Fruit fly (Drosophila melanogaster) whole organism, prepupa: ENCODE measurements around the gene Nsun5.

Experiments
- Blimp-1 ChIP-seq: fragments of 200-800 bp; sonication (Bioruptor generic); optimal IDR thresholded peaks from 3 replicates; lab custom pipeline; 2017; ENCODE audit warnings: missing biosample characterization, missing genetic modification characterization, mild to moderate bottlenecking, moderate library complexity, missing genetic modification reagents
- CG10631 ChIP-seq: fragments of 200-800 bp; sonication (Bioruptor generic); optimal IDR thresholded peaks from 2 replicates; lab custom pipeline; 2016; ENCODE audit warnings: missing biosample characterization, missing genetic modification characterization
- CG10669 ChIP-seq: fragments of 200-800 bp; sonication (Bioruptor generic); optimal IDR thresholded peaks from 3 replicates; lab custom pipeline; 2018; ENCODE audit warnings: missing biosample characterization, mild to moderate bottlenecking, missing genetic modification characterization, moderate library complexity
- CG11294 ChIP-seq: fragments of 200-800 bp; sonication (Bioruptor generic); IDR thresholded peaks from 2 replicates; pipeline ENCODE4 v1.3.6; 2022; ENCODE audit warnings: missing biosample characterization, missing genetic modification characterization
- CG11762 ChIP-seq: fragments of 200-800 bp; sonication (Bioruptor generic); optimal IDR thresholded peaks from 3 replicates; lab custom pipeline; 2016; ENCODE audit warnings: missing biosample characterization, missing genetic modification characterization; ENCODE audit not compliant: insufficient read depth
- CG11902 ChIP-seq: fragments of 200-800 bp; sonication (Bioruptor generic); optimal IDR thresholded peaks from 3 replicates; lab custom pipeline; 2016; ENCODE audit warnings: missing biosample characterization, missing genetic modification characterization
- CG15336 ChIP-seq: fragments of 200-800 bp; sonication (Bioruptor generic); IDR thresholded peaks from 2 replicates; pipeline ENCODE4 v1.3.6; 2022; ENCODE audit warnings: missing biosample characterization, missing genetic modification characterization
- CG1621 ChIP-seq: fragments of 200-800 bp; sonication (Bioruptor generic); optimal IDR thresholded peaks from 3 replicates; lab custom pipeline; 2018; ENCODE audit warnings: missing biosample characterization, mild to moderate bottlenecking, missing genetic modification characterization
- CG16779 ChIP-seq: fragments of 200-800 bp; sonication (Bioruptor generic); optimal IDR thresholded peaks from 3 replicates; lab custom pipeline; 2017; ENCODE audit warnings: missing biosample characterization, mild to moderate bottlenecking, missing genetic modification characterization
- CG3032 ChIP-seq: fragments of 200-800 bp; optimal IDR thresholded peaks from 2 replicates; lab custom pipeline; 2019; ENCODE audit warnings: missing biosample characterization, mild to moderate bottlenecking, missing genetic modification characterization, moderate library complexity
- CG31627 ChIP-seq: fragments of 200-800 bp; sonication (Bioruptor generic); optimal IDR thresholded peaks from 3 replicates; lab custom pipeline; 2016; ENCODE audit warnings: missing biosample characterization, missing genetic modification characterization
- CG32006 ChIP-seq: fragments of 200-800 bp; sonication (Bioruptor generic); optimal IDR thresholded peaks from 3 replicates; lab custom pipeline; 2017; ENCODE audit warnings: missing biosample characterization, mild to moderate bottlenecking, missing genetic modification characterization
- CG34406 ChIP-seq: fragments of 200-800 bp; sonication (Bioruptor generic); optimal IDR thresholded peaks from 3 replicates; lab custom pipeline; 2016; ENCODE audit warnings: missing biosample characterization, missing genetic modification characterization
- CG6163 ChIP-seq: fragments of 200-800 bp; sonication (Bioruptor generic); IDR thresholded peaks from 3 replicates; pipeline ENCODE4 v1.3.6; 2022; ENCODE audit warnings: missing biosample characterization, missing genetic modification characterization
- CG6276 ChIP-seq: fragments of 200-800 bp; sonication (Bioruptor generic); optimal IDR thresholded peaks from 2 replicates; lab custom pipeline; 2017; ENCODE audit warnings: missing biosample characterization, mild to moderate bottlenecking, missing genetic modification characterization
- CG6792 ChIP-seq: fragments of 200-800 bp; sonication (Bioruptor generic); optimal IDR thresholded peaks from 3 replicates; lab custom pipeline; 2016; ENCODE audit warnings: missing biosample characterization, missing genetic modification characterization
- CG6808 ChIP-seq: fragments of 200-800 bp; sonication (Bioruptor generic); optimal IDR thresholded peaks from 3 replicates; lab custom pipeline; 2017; ENCODE audit warnings: missing biosample characterization, missing genetic modification characterization, mild to moderate bottlenecking, moderate library complexity, missing genetic modification reagents
- CG6854 ChIP-seq: fragments of 200-800 bp; sonication (Bioruptor generic); optimal IDR thresholded peaks from 2 replicates; lab custom pipeline; 2017; ENCODE audit warnings: missing biosample characterization, mild to moderate bottlenecking, missing genetic modification characterization
- CG7368 ChIP-seq: fragments of 200-800 bp; sonication (Bioruptor generic); optimal IDR thresholded peaks from 3 replicates; lab custom pipeline; 2016; ENCODE audit warnings: missing biosample characterization, missing genetic modification characterization
- CG8119 ChIP-seq: fragments of 200-800 bp; sonication (Bioruptor generic); IDR thresholded peaks from 3 replicates; pipeline ENCODE4 v1.3.6; 2022; ENCODE audit warnings: missing biosample characterization, missing genetic modification characterization
- CG8632 ChIP-seq: fragments of 200-800 bp; sonication (Bioruptor generic); optimal IDR thresholded peaks from 3 replicates; lab custom pipeline; 2016; ENCODE audit warnings: missing biosample characterization, missing genetic modification characterization
- CG9139 ChIP-seq: fragments of 200-800 bp; sonication (Bioruptor generic); optimal IDR thresholded peaks from 3 replicates; lab custom pipeline; 2017; ENCODE audit warnings: missing biosample characterization, mild to moderate bottlenecking, missing genetic modification characterization
- Eip75B ChIP-seq: fragments of 200-800 bp; sonication (Bioruptor generic); optimal IDR thresholded peaks from 3 replicates; lab custom pipeline; 2016; ENCODE audit warnings: missing biosample characterization, missing genetic modification characterization
- Eip78C ChIP-seq: fragments of 200-800 bp; sonication (Bioruptor generic); peaks from one replicate; lab custom pipeline; 2016; ENCODE audit warnings: missing biosample characterization, missing genetic modification characterization
- Eip93F ChIP-seq: fragments of 200-800 bp; sonication (Bioruptor generic); optimal IDR thresholded peaks from 2 replicates; lab custom pipeline; 2016; ENCODE audit warnings: missing biosample characterization, mild to moderate bottlenecking, missing genetic modification characterization
- Ets21C ChIP-seq: fragments of 200-800 bp; sonication (Bioruptor generic); optimal IDR thresholded peaks from 3 replicates; lab custom pipeline; 2016; ENCODE audit warnings: missing biosample characterization, missing genetic modification characterization
- Gug ChIP-seq: fragments of 200-800 bp; sonication (Bioruptor generic); IDR thresholded peaks from 2 replicates; pipeline ENCODE4 v1.3.6; 2022; ENCODE audit warnings: missing biosample characterization, missing genetic modification characterization
- Hr38 ChIP-seq: sonication (Bioruptor generic); optimal IDR thresholded peaks from 2 replicates; lab custom pipeline; 2016; ENCODE audit warnings: missing biosample characterization, missing genetic modification characterization
- Hr39 ChIP-seq: fragments of 200-800 bp; sonication (Bioruptor generic); optimal IDR thresholded peaks from 2 replicates; lab custom pipeline; 2016; ENCODE audit warnings: missing biosample characterization, missing genetic modification characterization
- Hr4 ChIP-seq: fragments of 200-800 bp; sonication (Bioruptor generic); optimal IDR thresholded peaks from 3 replicates; lab custom pipeline; 2016; ENCODE audit warnings: missing biosample characterization, missing genetic modification characterization
- Lpt ChIP-seq: fragments of 200-800 bp; sonication (Bioruptor generic); optimal IDR thresholded peaks from 3 replicates; lab custom pipeline; 2016; ENCODE audit warnings: missing biosample characterization, missing genetic modification characterization
- OdsH ChIP-seq: fragments of 200-800 bp; sonication (Bioruptor generic); optimal IDR thresholded peaks from 3 replicates; lab custom pipeline; 2016; ENCODE audit warnings: missing biosample characterization, missing genetic modification characterization
- Smox ChIP-seq: fragments of 200-800 bp; sonication (Bioruptor generic); optimal IDR thresholded peaks from 3 replicates; lab custom pipeline; 2016; ENCODE audit warnings: missing biosample characterization, missing genetic modification characterization
- Sox102F ChIP-seq: fragments of 200-800 bp; sonication (Bioruptor generic); optimal IDR thresholded peaks from 2 replicates; lab custom pipeline; 2016; ENCODE audit warnings: missing biosample characterization, mild to moderate bottlenecking, missing genetic modification characterization
- Sox15 ChIP-seq: fragments of 200-800 bp; sonication (Bioruptor generic); optimal IDR thresholded peaks from 3 replicates; lab custom pipeline; 2016; ENCODE audit warnings: missing biosample characterization, missing genetic modification characterization
- achi ChIP-seq: fragments of 200-800 bp; sonication (Bioruptor generic); optimal IDR thresholded peaks from 3 replicates; lab custom pipeline; 2016; ENCODE audit warnings: missing biosample characterization, missing genetic modification characterization
- acj6 ChIP-seq: fragments of 200-800 bp; sonication (Bioruptor generic); optimal IDR thresholded peaks from 3 replicates; lab custom pipeline; 2016; ENCODE audit warnings: missing biosample characterization, missing genetic modification characterization
- dac ChIP-seq: fragments of 200-800 bp; sonication (Bioruptor generic); optimal IDR thresholded peaks from 2 replicates; lab custom pipeline; 2017; ENCODE audit warnings: missing biosample characterization, mild to moderate bottlenecking, missing genetic modification characterization
- eg ChIP-seq: fragments of 200-800 bp; sonication (Bioruptor generic); IDR thresholded peaks from 3 replicates; pipeline ENCODE4 v1.3.6; 2022; ENCODE audit warnings: missing biosample characterization, missing genetic modification characterization
- esn ChIP-seq: fragments of 200-800 bp; sonication (Bioruptor generic); optimal IDR thresholded peaks from 2 replicates; lab custom pipeline; 2016; ENCODE audit warnings: missing biosample characterization, mild to moderate bottlenecking, missing genetic modification characterization, moderate library complexity
- fd59A ChIP-seq: fragments of 200-800 bp; sonication (Bioruptor generic); optimal IDR thresholded peaks from 2 replicates; lab custom pipeline; 2017; ENCODE audit warnings: missing biosample characterization, mild to moderate bottlenecking, missing genetic modification characterization, missing genetic modification reagents
- fkh ChIP-seq: fragments of 200-800 bp; sonication (Bioruptor generic); optimal IDR thresholded peaks from 3 replicates; lab custom pipeline; 2017; ENCODE audit warnings: missing biosample characterization, mild to moderate bottlenecking, missing genetic modification characterization, moderate library complexity
- lz ChIP-seq: fragments of 200-800 bp; sonication (Bioruptor generic); optimal IDR thresholded peaks from 3 replicates; lab custom pipeline; 2016; ENCODE audit warnings: missing biosample characterization, missing genetic modification characterization
- net ChIP-seq: fragments of 200-800 bp; sonication (Bioruptor generic); optimal IDR thresholded peaks from 3 replicates; lab custom pipeline; 2016; ENCODE audit warnings: missing biosample characterization, missing genetic modification characterization
- pdm3 ChIP-seq: fragments of 200-800 bp; sonication (Bioruptor generic); optimal IDR thresholded peaks from 3 replicates; lab custom pipeline; 2016; ENCODE audit warnings: missing biosample characterization, missing genetic modification characterization
- salr ChIP-seq, 2 experiments: fragments of 200-800 bp; sonication (Bioruptor generic); optimal IDR thresholded peaks; 3 replicates each; lab custom pipeline; 2016 to 2018; ENCODE audit warnings: missing biosample characterization in 2 of 2, missing genetic modification characterization in 2 of 2, mild to moderate bottlenecking in 1 of 2
- spab ChIP-seq: fragments of 200-800 bp; sonication (Bioruptor generic); optimal IDR thresholded peaks from 2 replicates; lab custom pipeline; 2017; ENCODE audit warnings: missing biosample characterization, mild to moderate bottlenecking, missing genetic modification characterization, missing genetic modification reagents
- svp ChIP-seq: fragments of 200-800 bp; sonication (Bioruptor generic); peaks from one replicate; lab custom pipeline; 2016; ENCODE audit warnings: missing biosample characterization, missing genetic modification characterization
- topi ChIP-seq: fragments of 200-800 bp; sonication (Bioruptor generic); optimal IDR thresholded peaks from 3 replicates; lab custom pipeline; 2016; ENCODE audit warnings: missing biosample characterization, missing genetic modification characterization

Nsun5 gene

DNA sequence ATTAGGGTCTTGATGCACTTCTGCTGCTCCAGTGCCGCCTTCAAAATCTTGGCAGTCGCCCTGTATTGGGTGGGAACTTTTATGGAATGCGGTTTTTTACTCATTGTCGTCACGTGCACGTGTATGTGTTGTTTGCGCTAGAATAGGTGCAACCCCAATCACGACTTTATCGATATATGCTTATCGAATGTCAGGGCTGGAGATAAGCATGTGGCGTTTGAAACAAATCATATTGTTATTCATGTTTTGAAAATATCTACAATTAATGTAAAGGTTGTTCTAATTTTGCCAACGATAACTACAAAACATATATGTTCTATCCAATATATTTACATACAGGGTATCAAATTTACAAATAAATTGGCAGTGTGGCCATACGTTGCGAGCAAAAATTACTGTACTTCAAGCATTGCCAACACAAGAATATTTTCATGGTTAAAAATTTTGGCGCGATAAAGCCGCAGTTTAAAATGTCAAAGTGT is at the start of gene Nsun5, which contains the start of gene CG42359 (continued):
- peak; percentile 65 for TF ChIP-seq Lpt (GFP tag; lab: Kevin White, UChicago)
- TF ChIP-seq CG31627 (GFP tag; lab: Kevin White, UChicago): peak; percentile 88
- no peak for TF ChIP-seq spab (GFP tag; lab: Kevin White, UChicago)
- peak; percentile 74 for TF ChIP-seq CG7368
- peak; percentile 86 for TF ChIP-seq lz (GFP tag; lab: Kevin White, UChicago)
- peak; percentile 71 for TF ChIP-seq CG11762 (GFP tag; lab: Kevin White, UChicago)
- TF ChIP-seq CG8632 (GFP tag; lab: Kevin White, UChicago): peak; percentile 61
- no peak for TF ChIP-seq CG6854 (GFP tag; lab: Kevin White, UChicago)

DNA sequence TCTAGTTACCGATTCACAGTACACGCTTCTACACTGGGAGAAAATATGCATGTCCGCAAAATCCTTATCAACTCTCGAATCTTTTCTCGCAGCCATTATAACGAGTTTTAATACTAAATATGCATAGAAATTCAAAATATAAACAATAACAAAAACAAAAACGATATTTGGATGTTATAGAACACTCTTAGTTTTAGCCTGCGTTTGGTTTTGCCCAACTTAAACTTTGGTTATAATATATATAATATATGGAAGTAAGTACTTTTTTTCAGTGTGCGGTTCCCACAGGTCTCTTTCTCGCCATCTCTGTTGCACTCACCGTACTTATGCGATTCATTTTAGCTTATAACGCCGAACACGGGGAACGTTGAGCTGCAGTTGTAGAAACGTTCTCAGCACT is 49.7 kb upstream of the Nsun5 start, which contains the start of gene cry:
cry (plus strand) TSS at position 377 of the 400 bp plus-strand sequence.
- TF ChIP-seq CG6792 (GFP tag; lab: Kevin White, UChicago) (peak; percentile 82), CG3032 (tag; lab: Kevin White, UChicago) (peak; percentile 90), esn (GFP tag; lab: Kevin White, UChicago) (peak; percentile 84), CG10669 (GFP tag; lab: Kevin White, UChicago) (peak; percentile 92), CG11902 (GFP tag; lab: Kevin White, UChicago) (peak; percentile 81), CG15336 (peak; percentile 87), net (GFP tag; lab: Kevin White, UChicago) (peak; percentile 86), CG10631 (GFP tag; lab: Kevin White, UChicago) (peak; percentile 90), fd59A (peak; percentile 93), spab (GFP tag; lab: Kevin White, UChicago) (peak; percentile 91), CG32006 (GFP tag; lab: Kevin White, UChicago) (peak; percentile 93), CG34406 (GFP tag; lab: Kevin White, UChicago) (peak; percentile 84), salr (GFP tag; optimal IDR thresholded peaks at IDR 0.05; lab: Kevin White, UChicago) (peak; percentile 84 to 89), fkh (GFP tag; lab: Kevin White, UChicago) (no peak), CG1621 (peak; percentile 86), Hr39 (GFP tag; lab: Kevin White, UChicago) (peak; percentile 72), svp (GFP tag; lab: Kevin White, UChicago) (no peak), CG31627 (GFP tag; lab: Kevin White, UChicago) (peak; percentile 75), CG11762 (GFP tag; lab: Kevin White, UChicago) (peak; percentile 88), CG8119 (GFP tag; lab: Robert Waterston, UW) (peak; percentile 90), Smox (GFP tag; lab: Kevin White, UChicago) (peak; percentile 74), dac (GFP tag; lab: Kevin White, UChicago) (peak; percentile 75), pdm3 (GFP tag; lab: Kevin White, UChicago) (peak; percentile 84), Eip75B (peak; percentile 89), CG8632 (GFP tag; lab: Kevin White, UChicago) (peak; percentile 84), Hr4 (GFP tag; lab: Kevin White, UChicago) (peak; percentile 85), CG9139 (GFP tag; lab: Kevin White, UChicago) (peak; percentile 85), Eip93F (GFP tag; lab: Kevin White, UChicago) (no peak), CG6808 (peak; percentile 89), CG7368 (peak; percentile 74), CG11294 (peak; percentile 78), CG16779 (tag; lab: Kevin White, UChicago) (peak; percentile 83), eg (GFP tag; lab: Robert Waterston, UW) (peak; percentile 77), CG6163 (GFP tag; lab: Robert Waterston, UW) (peak; percentile 84), acj6 (GFP tag; lab: Kevin White, UChicago) (peak; percentile 93), Eip78C (GFP tag; lab: Kevin White, UChicago) (peak; percentile 97), Ets21C (GFP tag; lab: Kevin White, UChicago) (peak; percentile 59), lz (GFP tag; lab: Kevin White, UChicago) (peak; percentile 80), Sox102F (GFP tag; lab: Kevin White, UChicago) (peak; percentile 60), achi (GFP tag; lab: Kevin White, UChicago) (peak; percentile 92), Hr38 (GFP tag; lab: Kevin White, UChicago) (no peak), OdsH (GFP tag; lab: Kevin White, UChicago) (peak; percentile 94), Gug (peak; percentile 75), topi (GFP tag; lab: Kevin White, UChicago) (peak; percentile 76), Blimp-1 (GFP tag; lab: Kevin White, UChicago) (peak; percentile 45), CG6276 (peak; percentile 90), Sox15 (GFP tag; lab: Kevin White, UChicago) (peak; percentile 79)
